Worm (Caenorhabditis elegans) whole organism, mixed stage, embryonic: ENCODE measurements around the gene C27F2.7.
A peak's percentile ranks its signal among the peaks of the same experiment; 100 is the strongest.

Source experiments
- M03D4.4 ChIP-seq: sonication (generic microtip); optimal IDR thresholded peaks from 2 replicates; lab custom pipeline; 2017; ENCODE audit warnings: mild to moderate bottlenecking, missing genetic modification characterization, missing compliant biosample characterization
- bed-3 ChIP-seq: fragments of 200-800 bp; sonication (Bioruptor generic); optimal IDR thresholded peaks from 3 replicates; lab custom pipeline; 2018; ENCODE audit warnings: mild to moderate bottlenecking, missing genetic modification characterization, moderate library complexity, missing compliant biosample characterization
- blmp-1 ChIP-seq: fragments of 150-350 bp; optimal IDR thresholded peaks from 2 replicates; lab custom pipeline; 2014; ENCODE audit warnings: missing biosample characterization, missing genetic modification characterization
- ceh-39 ChIP-seq: fragments of 150-350 bp; optimal IDR thresholded peaks from 2 replicates; lab custom pipeline; 2014; ENCODE audit warnings: missing biosample characterization, missing genetic modification characterization
- ceh-43 ChIP-seq: fragments of 200-800 bp; sonication (Bioruptor generic); optimal IDR thresholded peaks from 2 replicates; lab custom pipeline; 2018; ENCODE audit warnings: mild to moderate bottlenecking, missing genetic modification characterization, moderate library complexity, missing compliant biosample characterization
- ceh-83 ChIP-seq: fragments of 200-800 bp; sonication (Bioruptor generic); optimal IDR thresholded peaks from 2 replicates; lab custom pipeline; 2018; ENCODE audit warnings: mild to moderate bottlenecking, missing genetic modification characterization, missing compliant biosample characterization
- ces-1 ChIP-seq: fragments of 150-350 bp; optimal IDR thresholded peaks from 2 replicates; lab custom pipeline; 2014; ENCODE audit warnings: missing biosample characterization, missing genetic modification reagents, missing genetic modification characterization
- cnd-1 ChIP-seq: fragments of 200-800 bp; sonication (Bioruptor generic); optimal IDR thresholded peaks from 2 replicates; lab custom pipeline; 2018; ENCODE audit warnings: mild to moderate bottlenecking, missing genetic modification characterization, missing compliant biosample characterization
- drap-1 ChIP-seq: fragments of 200-800 bp; sonication (Bioruptor generic); optimal IDR thresholded peaks from 3 replicates; lab custom pipeline; 2018; ENCODE audit warnings: mild to moderate bottlenecking, missing genetic modification characterization, missing compliant biosample characterization
- elt-1 ChIP-seq: sonication (generic microtip); optimal IDR thresholded peaks from 2 replicates; lab custom pipeline; 2017; ENCODE audit warnings: missing genetic modification characterization, mild to moderate bottlenecking, missing compliant biosample characterization, antibody characterized with exemption, moderate library complexity, borderline replicate concordance; ENCODE audit not compliant: insufficient read depth
- elt-3 ChIP-seq: fragments of 150-350 bp; optimal IDR thresholded peaks from 2 replicates; lab custom pipeline; 2014; ENCODE audit warnings: missing biosample characterization, missing genetic modification characterization
- flh-1 ChIP-seq: fragments of 200-800 bp; sonication (Bioruptor generic); optimal IDR thresholded peaks from 2 replicates; lab custom pipeline; 2018; ENCODE audit warnings: mild to moderate bottlenecking, missing genetic modification characterization, moderate library complexity, missing compliant biosample characterization
- ham-2 ChIP-seq: fragments of 200-800 bp; sonication (Bioruptor generic); optimal IDR thresholded peaks from 2 replicates; lab custom pipeline; 2018; ENCODE audit warnings: mild to moderate bottlenecking, missing genetic modification characterization, missing compliant biosample characterization
- hlh-1 ChIP-seq: fragments of 150-350 bp; optimal IDR thresholded peaks from 2 replicates; lab custom pipeline; 2014; ENCODE audit warnings: missing biosample characterization, missing genetic modification reagents, missing genetic modification characterization
- lin-13 ChIP-seq: fragments of 150-350 bp; optimal IDR thresholded peaks from 2 replicates; lab custom pipeline; 2014; ENCODE audit warnings: missing biosample characterization, missing genetic modification characterization
- lin-32 ChIP-seq: fragments of 200-800 bp; sonication (Bioruptor generic); optimal IDR thresholded peaks from 2 replicates; lab custom pipeline; 2018; ENCODE audit warnings: mild to moderate bottlenecking, missing genetic modification characterization, missing compliant biosample characterization
- lsy-2 ChIP-seq: fragments of 150-350 bp; optimal IDR thresholded peaks from 2 replicates; lab custom pipeline; 2014; ENCODE audit warnings: missing biosample characterization, missing genetic modification characterization
- mab-5 ChIP-seq: fragments of 150-350 bp; optimal IDR thresholded peaks from 2 replicates; lab custom pipeline; 2014; ENCODE audit warnings: missing biosample characterization, missing genetic modification characterization
- mep-1 ChIP-seq: fragments of 150-350 bp; optimal IDR thresholded peaks from 2 replicates; lab custom pipeline; 2017; ENCODE audit warnings: missing biosample characterization, missing genetic modification reagents, missing genetic modification characterization, inconsistent platforms
- mls-2 ChIP-seq: sonication (generic microtip); optimal IDR thresholded peaks from 2 replicates; lab custom pipeline; 2016; ENCODE audit warnings: mild to moderate bottlenecking, missing genetic modification characterization, moderate library complexity, missing compliant biosample characterization
- nhr-12 ChIP-seq: fragments of 150-350 bp; optimal IDR thresholded peaks from 2 replicates; lab custom pipeline; 2014; ENCODE audit warnings: missing biosample characterization, missing genetic modification characterization
- nhr-2 ChIP-seq: fragments of 150-350 bp; optimal IDR thresholded peaks from 2 replicates; lab custom pipeline; 2014; ENCODE audit warnings: missing biosample characterization, missing genetic modification characterization
- nhr-237 ChIP-seq: fragments of 150-350 bp; optimal IDR thresholded peaks from 2 replicates; lab custom pipeline; 2014; ENCODE audit warnings: missing biosample characterization, missing genetic modification characterization
- nhr-28 ChIP-seq: fragments of 150-350 bp; optimal IDR thresholded peaks from 2 replicates; lab custom pipeline; 2014; ENCODE audit warnings: missing biosample characterization, missing genetic modification characterization
- nhr-76 ChIP-seq: sonication (generic microtip); optimal IDR thresholded peaks from 2 replicates; lab custom pipeline; 2017; ENCODE audit warnings: missing biosample characterization, missing genetic modification characterization
- pha-4 ChIP-seq: fragments of 150-350 bp; optimal IDR thresholded peaks from 2 replicates; lab custom pipeline; 2018; ENCODE audit warnings: missing biosample characterization, missing genetic modification reagents, missing genetic modification characterization
- sem-2 ChIP-seq: fragments of 200-800 bp; sonication (Bioruptor generic); optimal IDR thresholded peaks from 2 replicates; lab custom pipeline; 2018; ENCODE audit warnings: mild to moderate bottlenecking, missing genetic modification characterization, missing compliant biosample characterization
- snpc-4 ChIP-seq: fragments of 150-350 bp; optimal IDR thresholded peaks from 2 replicates; lab custom pipeline; 2014; ENCODE audit warnings: missing biosample characterization, missing genetic modification characterization
- sptf-1 ChIP-seq: sonication (generic microtip); optimal IDR thresholded peaks from 2 replicates; lab custom pipeline; 2017; ENCODE audit warnings: mild to moderate bottlenecking, missing genetic modification characterization, moderate library complexity, missing compliant biosample characterization
- tbx-8 ChIP-seq: fragments of 200-800 bp; sonication (Bioruptor generic); optimal IDR thresholded peaks from 2 replicates; lab custom pipeline; 2018; ENCODE audit warnings: mild to moderate bottlenecking, missing genetic modification characterization, moderate library complexity, missing compliant biosample characterization
- unc-120 ChIP-seq: sonication (generic microtip); optimal IDR thresholded peaks from 2 replicates; lab custom pipeline; 2017; ENCODE audit warnings: missing genetic modification characterization, missing compliant biosample characterization; ENCODE audit not compliant: poor library complexity, severe bottlenecking
- unc-39 ChIP-seq: fragments of 150-350 bp; optimal IDR thresholded peaks from 2 replicates; lab custom pipeline; 2014; ENCODE audit warnings: missing biosample characterization, missing genetic modification characterization
- zip-8 ChIP-seq: fragments of 150-350 bp; optimal IDR thresholded peaks from 2 replicates; lab custom pipeline; 2014; ENCODE audit warnings: missing biosample characterization, missing genetic modification characterization
- ztf-11 ChIP-seq: fragments of 150-350 bp; optimal IDR thresholded peaks from 2 replicates; lab custom pipeline; 2014; ENCODE audit warnings: missing biosample characterization, missing genetic modification characterization

The C27F2.7 gene

ce11 chrIII:5027219-5027618, 42.9 kb upstream of the C27F2.7 start:
- TF ChIP-seq blmp-1 (tag; lab: Kevin White, UChicago) (no peak), sem-2 (GFP tag; lab: Kevin White, UChicago) (no peak), pha-4 (tag; lab: Kevin White, UChicago) (no peak), mls-2 (tag; lab: Kevin White, UChicago) (peak; percentile 8), ztf-11 (tag; lab: Kevin White, UChicago) (no peak), unc-120 (tag; lab: Kevin White, UChicago) (no peak), drap-1 (GFP tag; lab: Kevin White, UChicago) (no peak), tbx-8 (GFP tag; lab: Kevin White, UChicago) (peak; percentile 13), zip-8 (tag; lab: Kevin White, UChicago) (no peak), ceh-83 (GFP tag; lab: Kevin White, UChicago) (peak; percentile 49), ceh-39 (tag; lab: Kevin White, UChicago) (no peak), sptf-1 (tag; lab: Kevin White, UChicago) (peak; percentile 51), ham-2 (GFP tag; lab: Kevin White, UChicago) (no peak), lsy-2 (tag; lab: Kevin White, UChicago) (no peak), ceh-43 (GFP tag; lab: Kevin White, UChicago) (no peak), cnd-1 (tag; lab: Kevin White, UChicago) (no peak), flh-1 (no peak), snpc-4 (tag; lab: Kevin White, UChicago) (no peak), elt-3 (tag; lab: Kevin White, UChicago) (no peak), M03D4.4 (tag; lab: Kevin White, UChicago) (peak; percentile 37), nhr-28 (tag; lab: Kevin White, UChicago) (no peak), nhr-76 (tag; lab: Kevin White, UChicago) (no peak), unc-39 (tag; lab: Kevin White, UChicago) (no peak), mab-5 (tag; lab: Kevin White, UChicago) (no peak), elt-1 (tag; lab: Kevin White, UChicago) (no peak), lin-32 (GFP tag; lab: Kevin White, UChicago) (no peak)

- TF ChIP-seq pha-4 (tag; lab: Kevin White, UChicago) (no peak), cnd-1 (tag; lab: Kevin White, UChicago) (no peak), M03D4.4 (tag; lab: Kevin White, UChicago) (no peak), ztf-11 (tag; lab: Kevin White, UChicago) (no peak), drap-1 (GFP tag; lab: Kevin White, UChicago) (no peak), blmp-1 (tag; lab: Kevin White, UChicago) (no peak), ham-2 (GFP tag; lab: Kevin White, UChicago) (no peak), nhr-2 (tag; lab: Kevin White, UChicago) (no peak), nhr-237 (no peak), mep-1 (tag; lab: Kevin White, UChicago) (no peak), bed-3 (GFP tag; lab: Kevin White, UChicago) (no peak), sptf-1 (tag; lab: Kevin White, UChicago) (no peak), snpc-4 (tag; lab: Kevin White, UChicago) (no peak), sem-2 (GFP tag; lab: Kevin White, UChicago) (no peak), elt-1 (tag; lab: Kevin White, UChicago) (no peak), unc-39 (tag; lab: Kevin White, UChicago) (no peak)
Observed at ce11 chrIII:5026366-5026765, 42.1 kb upstream of the C27F2.7 start.

ce11 chrIII:5025136-5025629, 40.9 kb upstream of the C27F2.7 start:
- TF ChIP-seq zip-8 (tag; lab: Kevin White, UChicago) (no peak), M03D4.4 (tag; lab: Kevin White, UChicago) (no peak), ceh-43 (GFP tag; lab: Kevin White, UChicago) (no peak), mep-1 (tag; lab: Kevin White, UChicago) (no peak), pha-4 (tag; lab: Kevin White, UChicago) (no peak), drap-1 (GFP tag; lab: Kevin White, UChicago) (no peak), mab-5 (tag; lab: Kevin White, UChicago) (no peak), lin-32 (GFP tag; lab: Kevin White, UChicago) (no peak), bed-3 (GFP tag; lab: Kevin White, UChicago) (no peak), nhr-28 (tag; lab: Kevin White, UChicago) (no peak), hlh-1 (tag; lab: Kevin White, UChicago) (no peak), nhr-12 (tag; lab: Kevin White, UChicago) (no peak), ztf-11 (tag; lab: Kevin White, UChicago) (no peak), ces-1 (GFP tag; lab: Kevin White, UChicago) (no peak), elt-1 (tag; lab: Kevin White, UChicago) (no peak), mls-2 (tag; lab: Kevin White, UChicago) (no peak), lsy-2 (tag; lab: Kevin White, UChicago) (no peak), lin-13 (tag; lab: Kevin White, UChicago) (no peak)
